Worm (Caenorhabditis elegans) whole organism, L4 larva: Measurements from ENCODE around the gene B0524.3.

Experiments used
- D1046.2 ChIP-seq: fragments of 200-800 bp; sonication (Bioruptor generic); IDR thresholded peaks from 2 replicates; pipeline ENCODE4 v1.3.6; 2022; ENCODE audit warnings: missing genetic modification characterization, missing compliant biosample characterization
- F10B5.3 ChIP-seq: sonication (generic microtip); optimal IDR thresholded peaks from 2 replicates; lab custom pipeline; 2016; ENCODE audit warnings: mild to moderate bottlenecking, missing genetic modification characterization, missing compliant biosample characterization
- F26F4.8 ChIP-seq: fragments of 200-800 bp; sonication (Bioruptor generic); conservative IDR thresholded peaks from 2 replicates; pipeline ENCODE4 v1.3.6; 2022; ENCODE audit warnings: missing genetic modification characterization, missing compliant biosample characterization
- F44E2.7 ChIP-seq: fragments of 200-800 bp; sonication (Bioruptor generic); IDR thresholded peaks from 2 replicates; pipeline ENCODE4 v2.1.2; 2022; ENCODE audit warnings: missing genetic modification characterization, missing compliant biosample characterization
- ZK546.5 ChIP-seq, 2 experiments: sonication (generic microtip); optimal IDR thresholded peaks; 2 replicates each; lab custom pipeline; 2017; ENCODE audit warnings: missing biosample characterization in 2 of 2, missing genetic modification characterization in 2 of 2
- aha-1 ChIP-seq: fragments of 150-350 bp; peaks from one replicate; lab custom pipeline; 2014; ENCODE audit warnings: missing biosample characterization, missing genetic modification characterization
- attf-4 ChIP-seq: sonication (generic microtip); optimal IDR thresholded peaks from 3 replicates; lab custom pipeline; 2017; ENCODE audit warnings: missing biosample characterization, missing genetic modification characterization
- ceh-62 ChIP-seq: sonication (generic microtip); optimal IDR thresholded peaks from 2 replicates; lab custom pipeline; 2017; ENCODE audit warnings: missing biosample characterization, missing genetic modification characterization
- ces-1 ChIP-seq: fragments of 150-350 bp; sonication (generic microtip); optimal IDR thresholded peaks from 4 replicates; lab custom pipeline; 2014; ENCODE audit warnings: missing biosample characterization, missing genetic modification reagents, missing genetic modification characterization
- daf-16 ChIP-seq, 3 experiments: sonication (generic microtip); optimal IDR thresholded peaks; 2 replicates each; lab custom pipeline; 2016 to 2017; ENCODE audit warnings: missing genetic modification characterization in 3 of 3, missing genetic modification reagents in 3 of 3, mild to moderate bottlenecking in 2 of 3, missing compliant biosample characterization in 2 of 3, missing biosample characterization in 1 of 3, moderate library complexity in 1 of 3
- dmd-9 ChIP-seq: fragments of 200-800 bp; sonication (Bioruptor generic); IDR thresholded peaks from 2 replicates; pipeline ENCODE4 v1.3.6; 2022; ENCODE audit warnings: missing genetic modification reagents, missing genetic modification characterization, missing compliant biosample characterization
- dpl-1 ChIP-seq: fragments of 150-350 bp; optimal IDR thresholded peaks from 2 replicates; lab custom pipeline; 2014; ENCODE audit warnings: missing biosample characterization, missing genetic modification reagents, missing genetic modification characterization
- egl-43 ChIP-seq: fragments of 200-800 bp; sonication (Bioruptor generic); IDR thresholded peaks from 2 replicates; pipeline ENCODE4 v1.3.6; 2022; ENCODE audit warnings: missing genetic modification reagents, missing genetic modification characterization, missing compliant biosample characterization
- fkh-10 ChIP-seq: fragments of 150-350 bp; optimal IDR thresholded peaks from 2 replicates; lab custom pipeline; 2014; ENCODE audit warnings: missing biosample characterization, missing genetic modification reagents, missing genetic modification characterization
- jun-1 ChIP-seq: fragments of 150-350 bp; optimal IDR thresholded peaks from 2 replicates; lab custom pipeline; 2014; ENCODE audit warnings: missing biosample characterization, missing genetic modification reagents, missing genetic modification characterization
- lim-7 ChIP-seq: fragments of 200-800 bp; sonication (Bioruptor generic); IDR thresholded peaks from 2 replicates; pipeline ENCODE4 v1.3.6; 2022; ENCODE audit warnings: missing genetic modification characterization, missing compliant biosample characterization
- lin-13 ChIP-seq: fragments of 150-350 bp; optimal IDR thresholded peaks from 2 replicates; lab custom pipeline; 2014; ENCODE audit warnings: missing biosample characterization, missing genetic modification reagents, missing genetic modification characterization
- lin-38 ChIP-seq: fragments of 200-800 bp; sonication (Bioruptor generic); IDR thresholded peaks from 2 replicates; pipeline ENCODE4 v1.3.6; 2022; ENCODE audit warnings: missing genetic modification reagents, missing genetic modification characterization, missing compliant biosample characterization
- lin-39 ChIP-seq: fragments of 150-350 bp; optimal IDR thresholded peaks from 2 replicates; lab custom pipeline; 2014; ENCODE audit warnings: missing biosample characterization, missing genetic modification reagents, missing genetic modification characterization
- lir-3 ChIP-seq: sonication (generic microtip); optimal IDR thresholded peaks from 2 replicates; lab custom pipeline; 2016; ENCODE audit warnings: mild to moderate bottlenecking, missing genetic modification characterization, missing compliant biosample characterization
- lsy-2 ChIP-seq, 2 experiments: fragments of 150-350 bp in 1 of 2; sonication (generic microtip) in 1 of 2; optimal IDR thresholded peaks; 2 replicates each; lab custom pipeline; 2014 to 2017; ENCODE audit warnings: missing biosample characterization in 2 of 2, missing genetic modification characterization in 2 of 2
- mep-1 ChIP-seq: fragments of 150-350 bp; sonication (generic microtip); optimal IDR thresholded peaks from 3 replicates; lab custom pipeline; 2014; ENCODE audit warnings: missing biosample characterization, missing genetic modification characterization
- mes-2 ChIP-seq: sonication (generic microtip); optimal IDR thresholded peaks from 2 replicates; lab custom pipeline; 2016; ENCODE audit warnings: missing genotype, mild to moderate bottlenecking, missing genetic modification characterization, missing compliant biosample characterization; ENCODE audit not compliant: poor library complexity, severe bottlenecking
- nhr-102 ChIP-seq: sonication (generic microtip); optimal IDR thresholded peaks from 2 replicates; lab custom pipeline; 2016; ENCODE audit warnings: mild to moderate bottlenecking, missing genetic modification characterization, moderate library complexity, missing compliant biosample characterization
- pha-4 ChIP-seq, 2 experiments: fragments of 150-350 bp in 1 of 2; fragments of 200-800 bp in 1 of 2; sonication (Bioruptor generic) in 1 of 2; IDR thresholded peaks in 1 of 2; optimal IDR thresholded peaks in 1 of 2; 2 replicates each; pipeline versions ENCODE4 v1.3.6 to Lab custom; 2014 to 2022; ENCODE audit warnings: missing genetic modification characterization in 2 of 2, missing genetic modification reagents in 2 of 2, missing biosample characterization in 1 of 2, missing compliant biosample characterization in 1 of 2
- sdz-12 ChIP-seq: fragments of 200-800 bp; sonication (Bioruptor generic); optimal IDR thresholded peaks from 2 replicates; lab custom pipeline; 2018; ENCODE audit warnings: mild to moderate bottlenecking, missing genetic modification characterization, missing compliant biosample characterization
- set-16 ChIP-seq: fragments of 200-800 bp; sonication (Bioruptor generic); IDR thresholded peaks from 2 replicates; pipeline ENCODE4 v1.3.6; 2022; ENCODE audit warnings: missing genetic modification reagents, missing genetic modification characterization, missing compliant biosample characterization
- unc-62 ChIP-seq, 3 experiments: fragments of 150-350 bp in 1 of 3; sonication (generic microtip); optimal IDR thresholded peaks in 2 of 3; peaks in 1 of 3; 1 replicate in 1 of 3; 2 replicates in 2 of 3; lab custom pipeline; 2014 to 2017; ENCODE audit warnings: missing biosample characterization in 3 of 3, missing genetic modification characterization in 3 of 3, missing genetic modification reagents in 3 of 3, missing genotype in 1 of 3
- ztf-7 ChIP-seq: fragments of 150-350 bp; optimal IDR thresholded peaks from 2 replicates; lab custom pipeline; 2014; ENCODE audit warnings: missing biosample characterization, missing genetic modification characterization

B0524.3 gene

DNA sequence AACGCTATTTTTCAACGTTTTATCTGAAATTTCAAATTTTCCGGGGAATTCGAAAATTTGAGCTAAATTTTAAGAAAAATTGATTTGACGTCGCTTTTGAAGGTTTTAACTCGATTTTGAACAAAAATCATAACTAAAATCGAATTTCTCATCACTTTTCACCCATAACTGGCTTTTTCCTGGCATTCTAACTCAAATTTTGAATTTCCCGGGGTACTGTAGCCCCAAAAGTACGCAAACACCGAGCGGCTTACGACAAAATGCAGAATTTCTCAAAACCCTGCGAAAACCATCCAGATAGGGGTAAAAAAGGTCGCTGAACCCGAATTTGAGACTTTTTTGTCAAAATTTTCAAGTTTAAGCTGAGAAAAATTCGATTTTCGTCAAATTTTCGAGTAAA is 39.8 kb downstream of the B0524.3 start:
- TF ChIP-seq ceh-62 = no peak
- peak; percentile 5 for TF ChIP-seq lin-13 (GFP tag; lab: Kevin White, UChicago)
- TF ChIP-seq fkh-10 (GFP tag; lab: Kevin White, UChicago) = no peak
- TF ChIP-seq lsy-2 (tag; optimal IDR thresholded peaks at IDR 0.05; lab: Kevin White, UChicago) = peak in 1 of 2 experiments; percentile 2
- TF ChIP-seq unc-62 (GFP tag; optimal IDR thresholded peaks at IDR 0.05 in 1 of 2; lab: Kevin White, UChicago) = peak in 1 of 2 experiments; percentile 62
- no peak for TF ChIP-seq unc-62 (tag; optimal IDR thresholded peaks at IDR 0.05; lab: Kevin White, UChicago)

DNA sequence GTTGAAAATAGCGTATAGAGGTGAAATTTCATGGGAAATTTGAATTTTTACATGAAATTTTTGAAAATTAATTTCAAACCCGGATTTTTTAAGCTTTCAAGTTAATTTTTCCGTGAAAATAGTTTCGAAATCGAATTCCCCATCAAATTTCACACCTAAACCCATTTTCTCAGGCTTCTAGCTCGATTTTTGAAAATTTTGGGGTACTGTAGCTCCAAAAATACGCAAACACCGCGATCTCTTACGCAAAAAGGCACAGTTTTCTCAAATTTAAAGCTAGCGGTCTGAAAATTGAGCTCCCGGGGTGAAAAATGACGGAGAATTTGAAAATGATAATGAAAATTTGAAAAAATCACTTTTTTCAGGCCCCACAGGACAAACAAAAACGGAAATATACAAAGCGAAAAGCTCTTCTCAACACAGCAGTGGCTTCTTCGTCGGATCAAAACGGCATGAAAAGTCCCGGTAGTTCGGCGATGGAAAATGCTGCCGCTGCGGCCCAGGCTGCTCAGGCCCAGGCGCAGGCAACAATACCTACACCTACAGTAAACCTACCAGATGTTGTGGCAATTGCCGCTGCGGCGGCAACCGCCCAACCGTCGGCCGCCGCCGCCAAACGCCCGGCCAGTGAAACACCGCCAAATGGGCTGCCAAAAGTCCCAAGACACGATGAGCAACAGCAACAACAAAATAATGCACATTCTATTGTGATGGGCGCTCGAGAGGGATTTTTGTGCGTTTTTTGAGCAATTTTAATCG is 41.5 kb downstream of the B0524.3 start:
- TF ChIP-seq sdz-12 = no peak
- peak; percentile 17 for TF ChIP-seq aha-1 (tag; lab: Kevin White, UChicago)
- TF ChIP-seq nhr-102 = no peak
- TF ChIP-seq set-16 (GFP tag; lab: Robert Waterston, UW) = peak; percentile 75
- no peak for TF ChIP-seq dmd-9 (GFP tag; lab: Robert Waterston, UW)
- TF ChIP-seq mep-1 (tag; lab: Kevin White, UChicago) = no peak
- no peak for TF ChIP-seq lin-39 (tag; lab: Kevin White, UChicago)
- no peak for TF ChIP-seq ztf-7
- peak in 1 of 2 experiments; percentile 36 for TF ChIP-seq lsy-2 (tag; optimal IDR thresholded peaks at IDR 0.05; lab: Kevin White, UChicago)
- no peak for TF ChIP-seq attf-4

DNA sequence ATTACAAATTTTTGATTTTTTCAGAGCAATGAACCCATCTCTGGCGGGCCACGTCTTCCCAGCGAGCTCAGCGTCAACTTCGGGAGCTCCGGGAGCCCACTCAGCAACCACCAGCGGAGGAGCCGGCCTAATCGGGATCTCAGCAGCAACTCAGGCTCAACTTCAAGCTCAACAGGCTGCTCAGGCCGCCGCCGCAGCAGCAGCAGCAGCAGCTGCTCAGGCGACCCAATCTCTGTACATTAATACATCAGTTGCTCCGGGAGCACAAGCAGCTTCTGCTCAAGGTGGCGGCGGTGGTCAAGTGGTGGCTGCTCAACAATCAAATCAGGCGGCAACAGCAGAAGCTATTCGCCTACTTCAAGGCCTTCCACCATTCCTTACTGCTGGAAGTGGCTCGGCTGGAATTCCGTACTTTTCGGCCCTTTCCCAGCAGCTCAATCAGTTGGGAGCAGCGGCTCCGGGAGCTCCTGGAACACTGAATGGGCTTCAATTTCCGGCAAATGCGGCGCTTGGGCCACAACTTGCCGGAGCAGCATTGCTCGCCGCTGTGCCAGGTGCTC is 43.3 kb downstream of the B0524.3 start:
- TF ChIP-seq pha-4 (GFP tag; IDR thresholded peaks at IDR 0.05; lab: Robert Waterston, UW) = no peak; the same call in 1 of the 2 replicates
- TF ChIP-seq pha-4 (tag; optimal IDR thresholded peaks at IDR 0.05; lab: Kevin White, UChicago) = no peak
- TF ChIP-seq ces-1 (GFP tag; lab: Kevin White, UChicago) = no peak
- TF ChIP-seq lin-38 (GFP tag; lab: Robert Waterston, UW) = no peak
- TF ChIP-seq dpl-1 (GFP tag; lab: Kevin White, UChicago) = no peak
- TF ChIP-seq aha-1 (tag; lab: Kevin White, UChicago) = peak; percentile 89
- TF ChIP-seq jun-1 (tag; lab: Kevin White, UChicago) = no peak
- 0 out of 2 replicates have a peak, but pooled peaks have one; percentile 34 for TF ChIP-seq lim-7 (GFP tag; lab: Robert Waterston, UW)
- TF ChIP-seq lir-3 (tag; lab: Kevin White, UChicago) = no peak
- peak; percentile 95 for TF ChIP-seq set-16 (GFP tag; lab: Robert Waterston, UW)
- TF ChIP-seq egl-43 = no peak
- no peak for TF ChIP-seq F10B5.3 (tag; lab: Kevin White, UChicago)
- TF ChIP-seq F26F4.8 (GFP tag; lab: Robert Waterston, UW) = no peak
- TF ChIP-seq daf-16 (GFP tag; optimal IDR thresholded peaks at IDR 0.05; lab: Kevin White, UChicago) = no peak
- TF ChIP-seq daf-16 (tag; optimal IDR thresholded peaks at IDR 0.05; lab: Kevin White, UChicago) = no peak
- TF ChIP-seq ZK546.5 (tag; optimal IDR thresholded peaks at IDR 0.05; lab: Kevin White, UChicago) = no peak
- no peak for TF ChIP-seq F44E2.7 (GFP tag; lab: Robert Waterston, UW)

DNA sequence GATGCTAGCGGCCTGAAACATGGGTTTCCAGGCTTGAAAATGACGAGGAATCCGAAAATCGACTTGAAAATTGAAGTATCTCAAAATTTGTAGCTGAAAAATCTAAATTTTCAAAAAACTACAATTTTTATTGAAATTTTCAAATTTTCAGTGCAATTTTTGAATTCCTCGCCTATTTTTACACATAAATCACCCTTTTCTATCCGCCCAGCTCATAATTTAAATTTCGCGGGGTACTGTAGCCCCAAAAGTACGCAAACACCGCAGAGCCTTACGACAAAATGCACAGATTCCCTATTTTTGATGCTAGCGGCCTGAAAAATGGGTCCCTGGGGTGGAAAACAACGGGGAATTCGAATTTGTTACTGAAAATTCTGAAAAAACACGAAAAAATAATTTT is 44.1 kb downstream of the B0524.3 start:
- TF ChIP-seq D1046.2 (GFP tag; lab: Robert Waterston, UW) = no peak
- no peak for TF ChIP-seq nhr-102
- TF ChIP-seq ZK546.5 (tag; optimal IDR thresholded peaks at IDR 0.05; lab: Kevin White, UChicago) = no peak
- no peak for TF ChIP-seq egl-43
- no peak for TF ChIP-seq mes-2 (tag; lab: Kevin White, UChicago)
- peak; percentile 36 for TF ChIP-seq lin-13 (GFP tag; lab: Kevin White, UChicago)

DNA sequence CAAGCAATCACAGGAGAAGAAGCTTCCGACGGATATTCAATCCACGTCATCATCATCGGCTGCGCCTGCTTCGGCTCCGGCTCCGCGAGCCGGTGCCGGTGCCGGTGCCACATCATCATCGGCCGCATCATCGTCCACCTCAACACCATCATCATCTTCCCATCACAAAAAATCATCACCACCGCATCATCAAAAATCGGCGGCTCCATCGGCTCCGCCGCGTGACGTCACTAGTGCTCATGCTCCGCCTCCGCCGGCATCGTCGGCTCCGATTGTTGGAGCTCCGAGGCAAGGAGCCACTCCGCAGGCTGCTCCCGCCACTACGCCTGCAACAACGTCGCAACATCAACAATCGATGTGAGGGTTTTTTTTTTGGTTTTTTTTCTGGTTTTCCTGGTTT is 44.6 kb downstream of the B0524.3 start:
- TF ChIP-seq ztf-7 (no peak), set-16 (GFP tag; lab: Robert Waterston, UW) (peak; percentile 93)
- TF ChIP-seq, all 104 proteins: peak for 1
